Worm (Caenorhabditis elegans): Measurements from ENCODE around the gene algn-14.

ce11 chrIV:3783910-3784309 is 19.3 kb downstream of the algn-14 start, which contains the start of gene glct-6:
- no peak for TF ChIP-seq nhr-11 (tag; optimal IDR thresholded peaks at IDR 0.05)
- no peak for TF ChIP-seq nfya-1 (tag; optimal IDR thresholded peaks at IDR 0.05; ENCODE audit: insufficient read depth)
- TF ChIP-seq unc-39 (tag; optimal IDR thresholded peaks at IDR 0.05), result no peak
- no peak for TF ChIP-seq nhr-77 (tag; optimal IDR thresholded peaks at IDR 0.05)
- TF ChIP-seq skn-1 (tag; optimal IDR thresholded peaks at IDR 0.05), result no peak

Measured in whole organism, L3 larva.